Fruit fly (Drosophila melanogaster) whole organism, embryonic: ENCODE results near the gene CG9483.
A peak's percentile ranks its signal among the peaks of the same experiment; 100 is the strongest.

ENCODE experiments used
- ATbp ChIP-seq: fragments of 200-800 bp; sonication (Bioruptor generic); optimal IDR thresholded peaks from 2 replicates; lab custom pipeline; 2017; ENCODE audit warnings: missing biosample characterization, mild to moderate bottlenecking, missing genetic modification characterization, missing genetic modification reagents
- CG10366 ChIP-seq: fragments of 200-800 bp; sonication (Bioruptor generic); IDR thresholded peaks from 2 replicates; pipeline ENCODE4 v1.3.6; 2022; ENCODE audit warnings: missing biosample characterization, missing genetic modification characterization
- CG12659 ChIP-seq: fragments of 200-800 bp; sonication (Bioruptor generic); optimal IDR thresholded peaks from 3 replicates; lab custom pipeline; 2017; ENCODE audit warnings: mild to moderate bottlenecking, missing biosample characterization, missing genetic modification reagents, missing genetic modification characterization
- CG1647 ChIP-seq: fragments of 200-800 bp; sonication (Bioruptor generic); optimal IDR thresholded peaks from 3 replicates; lab custom pipeline; 2016; ENCODE audit warnings: missing biosample characterization, missing genetic modification characterization
- CG17186 ChIP-seq: fragments of 200-800 bp; sonication (Bioruptor generic); optimal IDR thresholded peaks from 3 replicates; lab custom pipeline; 2017; ENCODE audit warnings: missing biosample characterization, missing genetic modification reagents, missing genetic modification characterization
- CG17912 ChIP-seq: fragments of 200-800 bp; sonication (Bioruptor generic); optimal IDR thresholded peaks from 2 replicates; lab custom pipeline; 2018; ENCODE audit warnings: missing biosample characterization, mild to moderate bottlenecking, missing genetic modification characterization
- CG18599 ChIP-seq: fragments of 200-800 bp; sonication (Bioruptor generic); optimal IDR thresholded peaks from 3 replicates; lab custom pipeline; 2017; ENCODE audit warnings: missing biosample characterization, missing genetic modification characterization, mild to moderate bottlenecking, moderate library complexity, missing genetic modification reagents
- CG2199 ChIP-seq: fragments of 200-800 bp; sonication (Bioruptor generic); IDR thresholded peaks from 3 replicates; pipeline ENCODE4 v1.3.6; 2022; ENCODE audit warnings: missing biosample characterization, missing genetic modification characterization
- CG3163 ChIP-seq: fragments of 200-800 bp; sonication (Bioruptor generic); optimal IDR thresholded peaks from 3 replicates; lab custom pipeline; 2016; ENCODE audit warnings: missing biosample characterization, missing genetic modification characterization
- CG32772 ChIP-seq: fragments of 200-800 bp; sonication (Bioruptor generic); IDR thresholded peaks from 2 replicates; pipeline ENCODE4 v1.3.6; 2022; ENCODE audit warnings: missing biosample characterization, missing genetic modification characterization
- CG3407 ChIP-seq: fragments of 200-800 bp; sonication (Bioruptor generic); optimal IDR thresholded peaks from 2 replicates; lab custom pipeline; 2018; ENCODE audit warnings: missing biosample characterization, mild to moderate bottlenecking, missing genetic modification characterization
- CG3847 ChIP-seq: fragments of 200-800 bp; sonication (Bioruptor generic); IDR thresholded peaks from 2 replicates; pipeline ENCODE4 v1.3.6; 2022; ENCODE audit warnings: missing biosample characterization, missing genetic modification characterization
- CG4328 ChIP-seq: fragments of 200-800 bp; sonication (Bioruptor generic); optimal IDR thresholded peaks from 3 replicates; lab custom pipeline; 2017; ENCODE audit warnings: missing biosample characterization, missing genetic modification reagents, missing genetic modification characterization
- CG4820 ChIP-seq: fragments of 200-800 bp; sonication (Bioruptor generic); optimal IDR thresholded peaks from 3 replicates; lab custom pipeline; 2016; ENCODE audit warnings: missing biosample characterization, missing genetic modification characterization
- CG6765 ChIP-seq: fragments of 200-800 bp; sonication (Bioruptor generic); optimal IDR thresholded peaks from 3 replicates; lab custom pipeline; 2017; ENCODE audit warnings: missing biosample characterization, mild to moderate bottlenecking, missing genetic modification characterization
- CG7963 ChIP-seq: fragments of 200-800 bp; sonication (Bioruptor generic); IDR thresholded peaks from 3 replicates; pipeline ENCODE4 v1.3.6; 2022; ENCODE audit warnings: missing biosample characterization, missing genetic modification characterization; ENCODE audit not compliant: partially characterized antibody
- CG8281 ChIP-seq: fragments of 200-800 bp; sonication (Bioruptor generic); optimal IDR thresholded peaks from 2 replicates; lab custom pipeline; 2018; ENCODE audit warnings: missing biosample characterization, mild to moderate bottlenecking, missing genetic modification characterization, moderate library complexity
- Doc3 ChIP-seq: fragments of 200-800 bp; sonication (Bioruptor generic); IDR thresholded peaks from 3 replicates; pipeline ENCODE4 v1.3.6; 2022; ENCODE audit warnings: missing biosample characterization, missing genetic modification characterization; ENCODE audit not compliant: partially characterized antibody
- Fer3 ChIP-seq: fragments of 200-800 bp; sonication (Bioruptor generic); optimal IDR thresholded peaks from 2 replicates; lab custom pipeline; 2018; ENCODE audit warnings: missing biosample characterization, mild to moderate bottlenecking, missing genetic modification characterization, moderate library complexity
- Hr39 ChIP-seq: fragments of >200 bp; optimal IDR thresholded peaks from 2 replicates; lab custom pipeline; 2017
- Meics ChIP-seq: fragments of 200-800 bp; sonication (Bioruptor generic); optimal IDR thresholded peaks from 2 replicates; lab custom pipeline; 2017; ENCODE audit warnings: missing biosample characterization, mild to moderate bottlenecking, missing genetic modification characterization
- Mrtf ChIP-seq: fragments of 200-800 bp; sonication (Bioruptor generic); IDR thresholded peaks from 3 replicates; pipeline ENCODE4 v1.3.6; 2022; ENCODE audit warnings: missing biosample characterization, missing genetic modification characterization
- NFAT ChIP-seq: fragments of 200-800 bp; sonication (Bioruptor generic); IDR thresholded peaks from 2 replicates; pipeline ENCODE4 v1.3.6; 2022; ENCODE audit warnings: missing biosample characterization, missing genetic modification characterization
- Opbp ChIP-seq: fragments of 200-800 bp; sonication (Bioruptor generic); IDR thresholded peaks from 3 replicates; pipeline ENCODE4 v1.3.6; 2022; ENCODE audit warnings: missing biosample characterization, missing genetic modification characterization; ENCODE audit not compliant: partially characterized antibody
- Scr ChIP-seq: fragments of 200-800 bp; sonication (Bioruptor generic); IDR thresholded peaks from 2 replicates; pipeline ENCODE4 v1.3.6; 2022; ENCODE audit warnings: missing biosample characterization, missing genetic modification characterization; ENCODE audit not compliant: partially characterized antibody
- Side ChIP-seq: fragments of 200-800 bp; sonication (Bioruptor generic); optimal IDR thresholded peaks from 2 replicates; lab custom pipeline; 2016; ENCODE audit warnings: missing biosample characterization, missing genetic modification characterization
- amos ChIP-seq: fragments of 200-800 bp; sonication (Bioruptor generic); IDR thresholded peaks from 2 replicates; pipeline ENCODE4 v1.3.6; 2022; ENCODE audit warnings: missing biosample characterization, missing genetic modification characterization; ENCODE audit not compliant: partially characterized antibody
- cad ChIP-seq: fragments of >200 bp; optimal IDR thresholded peaks from 2 replicates; lab custom pipeline; 2017; ENCODE audit warnings: missing biosample characterization, missing genetic modification characterization
- caup ChIP-seq: fragments of 200-800 bp; sonication (Bioruptor generic); optimal IDR thresholded peaks from 3 replicates; lab custom pipeline; 2017; ENCODE audit warnings: missing biosample characterization, mild to moderate bottlenecking, missing genetic modification characterization, moderate library complexity; ENCODE audit not compliant: severe bottlenecking
- chif ChIP-seq, 2 experiments: fragments of 200-800 bp; sonication (Bioruptor generic); optimal IDR thresholded peaks; 3 replicates each; lab custom pipeline; 2016; ENCODE audit warnings: missing biosample characterization in 2 of 2, missing genetic modification characterization in 2 of 2
- chm ChIP-seq: fragments of 200-800 bp; sonication (Bioruptor generic); IDR thresholded peaks from 2 replicates; pipeline ENCODE4 v1.3.6; 2022; ENCODE audit warnings: missing biosample characterization, missing genetic modification characterization
- crc ChIP-seq: fragments of 200-800 bp; sonication (Bioruptor generic); optimal IDR thresholded peaks from 2 replicates; lab custom pipeline; 2016; ENCODE audit warnings: missing biosample characterization, missing genetic modification characterization
- emc ChIP-seq: fragments of 200-800 bp; sonication (Bioruptor generic); optimal IDR thresholded peaks from 2 replicates; lab custom pipeline; 2016; ENCODE audit warnings: missing biosample characterization, missing genetic modification characterization
- ham ChIP-seq: fragments of 200-800 bp; sonication (Bioruptor generic); IDR thresholded peaks from 2 replicates; pipeline ENCODE4 v1.3.6; 2022; ENCODE audit warnings: missing biosample characterization, missing genetic modification characterization
- jumu ChIP-seq: fragments of 200-800 bp; sonication (Bioruptor generic); optimal IDR thresholded peaks from 3 replicates; lab custom pipeline; 2016; ENCODE audit warnings: missing biosample characterization, missing genetic modification characterization
- lola ChIP-seq, 3 experiments: fragments of >200 bp in 2 of 3; fragments of 200-800 bp in 1 of 3; sonication (Bioruptor generic) in 1 of 3; optimal IDR thresholded peaks; 2 replicates each; lab custom pipeline; 2017 to 2019; ENCODE audit warnings: missing biosample characterization in 3 of 3, missing genetic modification characterization in 3 of 3, mild to moderate bottlenecking in 1 of 3, moderate library complexity in 1 of 3
- maf-S ChIP-seq: fragments of 200-800 bp; sonication (Bioruptor generic); optimal IDR thresholded peaks from 2 replicates; lab custom pipeline; 2016; ENCODE audit warnings: missing biosample characterization, missing genetic modification characterization
- nom ChIP-seq: fragments of 200-800 bp; sonication (Bioruptor generic); optimal IDR thresholded peaks from 2 replicates; lab custom pipeline; 2017; ENCODE audit warnings: missing biosample characterization, missing genetic modification characterization, mild to moderate bottlenecking, moderate library complexity, missing genetic modification reagents
- peb ChIP-seq: fragments of 200-800 bp; sonication (Bioruptor generic); IDR thresholded peaks from 2 replicates; pipeline ENCODE4 v1.3.6; 2022; ENCODE audit warnings: missing biosample characterization, missing genetic modification characterization
- phol ChIP-seq: fragments of 200-800 bp; sonication (Bioruptor generic); optimal IDR thresholded peaks from 3 replicates; lab custom pipeline; 2018; ENCODE audit warnings: missing biosample characterization, mild to moderate bottlenecking, missing genetic modification characterization, moderate library complexity
- prd ChIP-seq, 3 experiments: fragments of >200 bp in 2 of 3; fragments of 200-800 bp in 1 of 3; sonication (Bioruptor generic) in 1 of 3; optimal IDR thresholded peaks in 2 of 3; IDR thresholded peaks in 1 of 3; 2 replicates in 2 of 3; 3 replicates in 1 of 3; pipeline versions ENCODE4 v1.3.6 to Lab custom; 2017 to 2022; ENCODE audit warnings: missing biosample characterization in 1 of 3, missing genetic modification characterization in 1 of 3
- ranshi ChIP-seq: fragments of 200-800 bp; sonication (Bioruptor generic); IDR thresholded peaks from 2 replicates; pipeline ENCODE4 v1.3.6; 2022; ENCODE audit warnings: missing biosample characterization, missing genetic modification characterization
- salm ChIP-seq: fragments of 200-800 bp; sonication (Bioruptor generic); optimal IDR thresholded peaks from 2 replicates; lab custom pipeline; 2018; ENCODE audit warnings: missing biosample characterization, mild to moderate bottlenecking, missing genetic modification characterization
- sna ChIP-seq: fragments of 200-800 bp; sonication (Bioruptor generic); IDR thresholded peaks from 2 replicates; pipeline ENCODE4 v1.3.6; 2022; ENCODE audit warnings: missing biosample characterization, missing genetic modification characterization; ENCODE audit not compliant: partially characterized antibody
- stwl ChIP-seq: fragments of 200-800 bp; sonication (Bioruptor generic); optimal IDR thresholded peaks from 3 replicates; lab custom pipeline; 2018; ENCODE audit warnings: missing biosample characterization, mild to moderate bottlenecking, missing genetic modification characterization, moderate library complexity
- trem ChIP-seq: fragments of 200-800 bp; optimal IDR thresholded peaks from 3 replicates; lab custom pipeline; 2019; ENCODE audit warnings: missing biosample characterization, mild to moderate bottlenecking, missing genetic modification characterization, moderate library complexity
- zen ChIP-seq: fragments of 200-800 bp; sonication (Bioruptor generic); optimal IDR thresholded peaks from 3 replicates; lab custom pipeline; 2018; ENCODE audit warnings: missing biosample characterization, mild to moderate bottlenecking, missing genetic modification characterization, moderate library complexity
- zf30C ChIP-seq: fragments of 200-800 bp; sonication (Bioruptor generic); optimal IDR thresholded peaks from 3 replicates; lab custom pipeline; 2018; ENCODE audit warnings: missing biosample characterization, mild to moderate bottlenecking, missing genetic modification characterization

The CG9483 gene

dm6 chr2L:8834806-8835483 is 31.6 kb upstream of the CG9483 start (continued):
- TF ChIP-seq Fer3 (tag; lab: Kevin White, UChicago) (no peak), CG1647 (GFP tag; lab: Kevin White, UChicago) (peak; percentile 58), CG7963 (0 out of 3 replicates have a peak, but pooled peaks have one; percentile 53), nom (GFP tag; lab: Kevin White, UChicago) (no peak), peb (GFP tag; lab: Robert Waterston, UW) (peak; percentile 62), CG18599 (GFP tag; lab: Kevin White, UChicago) (no peak), CG17186 (GFP tag; lab: Kevin White, UChicago) (no peak), chm (GFP tag; lab: Robert Waterston, UW) (peak; percentile 82), Hr39 (lab: Kevin White, UChicago) (no peak), amos (no peak), Opbp (GFP tag; lab: Robert Waterston, UW) (no peak), jumu (GFP tag; lab: Kevin White, UChicago) (no peak), CG10366 (peak; percentile 32; the same call in 1 of the 2 replicates), salm (tag; lab: Kevin White, UChicago) (peak; percentile 27), CG12659 (GFP tag; lab: Kevin White, UChicago) (peak; percentile 31), Scr (GFP tag; lab: Robert Waterston, UW) (no peak), CG6765 (no peak), CG2199 (GFP tag; lab: Robert Waterston, UW) (no peak), CG3407 (GFP tag; lab: Kevin White, UChicago) (peak; percentile 39), ham (no peak), CG4328 (GFP tag; lab: Kevin White, UChicago) (no peak), chif (GFP tag; optimal IDR thresholded peaks at IDR 0.05; lab: Kevin White, UChicago) (peak; percentile 40 to 64), prd (optimal IDR thresholded peaks at IDR 0.05; lab: Kevin White, UChicago) (no peak), prd (GFP tag; IDR thresholded peaks at IDR 0.05; lab: Robert Waterston, UW) (peak; percentile 73), CG3163 (GFP tag; lab: Kevin White, UChicago) (no peak), emc (GFP tag; lab: Kevin White, UChicago) (no peak), Doc3 (GFP tag; lab: Robert Waterston, UW) (no peak), caup (GFP tag; lab: Kevin White, UChicago) (peak; percentile 20), lola (GFP tag; optimal IDR thresholded peaks at IDR 0.05; lab: Kevin White, UChicago) (peak in 1 of 3 experiments; percentile 37), phol (tag; lab: Kevin White, UChicago) (peak; percentile 43), cad (GFP tag; lab: Kevin White, UChicago) (no peak), maf-S (GFP tag; lab: Kevin White, UChicago) (no peak), crc (GFP tag; lab: Kevin White, UChicago) (no peak), zf30C (GFP tag; lab: Kevin White, UChicago) (no peak), NFAT (GFP tag; lab: Robert Waterston, UW) (no peak), ATbp (GFP tag; lab: Kevin White, UChicago) (peak; percentile 65), CG8281 (peak; percentile 99), ranshi (GFP tag; lab: Robert Waterston, UW) (peak; percentile 10; the same call in 1 of the 2 replicates), trem (peak; percentile 29), Mrtf (peak; percentile 58; the same call in 2 of the 3 replicates), Side (no peak), CG32772 (GFP tag; lab: Robert Waterston, UW) (peak; percentile 6; the same call in 1 of the 2 replicates), stwl (tag; lab: Kevin White, UChicago) (no peak), sna (GFP tag; lab: Robert Waterston, UW) (no peak), zen (tag; lab: Kevin White, UChicago) (peak; percentile 19), CG3847 (GFP tag; lab: Robert Waterston, UW) (no peak), Meics (GFP tag; lab: Kevin White, UChicago) (no peak), CG17912 (GFP tag; lab: Kevin White, UChicago) (no peak), CG4820 (GFP tag; lab: Kevin White, UChicago) (peak; percentile 87)
